Fruit fly (Drosophila melanogaster) whole organism, wandering third instar larva: ENCODE data around the gene CG43084.

Experiments used
- CG9705 ChIP-seq: fragments of 200-800 bp; sonication (Bioruptor generic); optimal IDR thresholded peaks from 2 replicates; lab custom pipeline; 2018; ENCODE audit warnings: missing biosample characterization, mild to moderate bottlenecking, missing genetic modification characterization
- HLH106 ChIP-seq: fragments of 200-800 bp; optimal IDR thresholded peaks from 3 replicates; lab custom pipeline; 2019; ENCODE audit warnings: missing biosample characterization, mild to moderate bottlenecking, missing genetic modification characterization, moderate library complexity
- Myc ChIP-seq: fragments of >200 bp; optimal IDR thresholded peaks from 2 replicates; lab custom pipeline; 2017
- N ChIP-seq: fragments of >200 bp; optimal IDR thresholded peaks from 2 replicates; lab custom pipeline; 2018; ENCODE audit warnings: missing biosample characterization, missing external identifiers, missing genetic modification characterization
- OdsH ChIP-seq: fragments of 200-800 bp; sonication (Bioruptor generic); optimal IDR thresholded peaks from 2 replicates; lab custom pipeline; 2016; ENCODE audit warnings: missing biosample characterization, mild to moderate bottlenecking, missing genetic modification characterization
- Vsx2 ChIP-seq: fragments of 200-300, 225-300 bp; sonication (Bioruptor generic); optimal IDR thresholded peaks from 2 replicates; lab custom pipeline; 2018; ENCODE audit warnings: missing biosample characterization, missing genetic modification characterization; ENCODE audit not compliant: partially characterized antibody
- br ChIP-seq: fragments of 200-800 bp; sonication (Bioruptor generic); optimal IDR thresholded peaks from 2 replicates; lab custom pipeline; 2016; ENCODE audit warnings: missing biosample characterization, missing genetic modification characterization
- dsf ChIP-seq: sonication (Bioruptor generic); optimal IDR thresholded peaks from 2 replicates; lab custom pipeline; 2016; ENCODE audit warnings: missing biosample characterization, missing genetic modification characterization, borderline replicate concordance
- ey ChIP-seq: fragments of 200-800 bp; sonication (Bioruptor generic); optimal IDR thresholded peaks from 2 replicates; lab custom pipeline; 2016; ENCODE audit warnings: missing biosample characterization, missing genetic modification characterization
- h ChIP-seq: fragments of 200-800 bp; sonication (Bioruptor generic); optimal IDR thresholded peaks from 3 replicates; lab custom pipeline; 2016; ENCODE audit warnings: missing biosample characterization, mild to moderate bottlenecking, missing genetic modification characterization
- pan ChIP-seq: fragments of >200 bp; optimal IDR thresholded peaks from 2 replicates; lab custom pipeline; 2017
- psq ChIP-seq: fragments of 200-800 bp; sonication (Bioruptor generic); optimal IDR thresholded peaks from 3 replicates; lab custom pipeline; 2017; ENCODE audit warnings: missing biosample characterization, mild to moderate bottlenecking, missing genetic modification characterization, moderate library complexity

DNA sequence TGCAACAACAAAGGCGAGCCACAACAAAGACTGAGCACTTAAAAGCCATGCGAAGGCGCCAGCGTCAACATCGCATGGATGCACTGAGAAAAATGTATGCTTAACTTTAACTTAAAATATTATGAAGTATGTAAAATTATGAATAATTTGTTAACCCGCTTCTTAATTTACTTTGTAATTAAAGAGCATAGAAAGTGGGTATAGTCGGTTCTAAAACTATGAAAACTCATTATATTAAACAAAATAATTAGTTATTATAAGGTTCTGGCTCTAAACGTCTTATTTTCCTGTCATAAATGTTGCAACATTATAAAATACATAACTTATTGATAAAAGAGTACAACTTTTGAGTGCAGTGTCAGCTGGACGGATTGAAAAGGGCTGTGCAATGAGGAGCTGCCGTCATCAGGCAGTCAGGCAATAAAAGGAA is 9.0 kb upstream of the CG43084 start:
- TF ChIP-seq h (GFP tag; lab: Kevin White, UChicago), result no peak
- TF ChIP-seq CG9705 (GFP tag; lab: Kevin White, UChicago), result no peak
- no peak for TF ChIP-seq dsf (GFP tag; lab: Kevin White, UChicago)
- TF ChIP-seq Myc (lab: Kevin White, UChicago), result no peak
- no peak for TF ChIP-seq OdsH
- no peak for TF ChIP-seq N (GFP tag; lab: Kevin White, UChicago)
- no peak for TF ChIP-seq psq (GFP tag; lab: Kevin White, UChicago)
- TF ChIP-seq Vsx2, result no peak
- TF ChIP-seq ey (GFP tag; lab: Kevin White, UChicago), result peak; percentile 11
- peak; percentile 23 for TF ChIP-seq HLH106 (tag; lab: Kevin White, UChicago)
- TF ChIP-seq br (GFP tag; lab: Kevin White, UChicago), result peak; percentile 20
- TF ChIP-seq pan (lab: Kevin White, UChicago), result no peak
